Worm (Caenorhabditis elegans): ENCODE data around the gene set-11.
A peak's percentile ranks its signal among the peaks of the same experiment; 100 is the strongest.
"Not testable (repeated sequence)": the region's sequence is repeated elsewhere in the genome, so short reads cannot be mapped to it uniquely, and the experiment has no call there.

The set-11 gene

ce11 chrII:2695079-2695478 lies 2.7 kb upstream of the set-11 start:
- no peak for TF ChIP-seq ttx-3 (tag; optimal IDR thresholded peaks at IDR 0.05)
- TF ChIP-seq unc-3 (GFP tag; conservative IDR thresholded peaks at IDR 0.05) = no peak
- no peak for TF ChIP-seq unc-3 (tag; optimal IDR thresholded peaks at IDR 0.05)
- TF ChIP-seq hlh-15 (tag; optimal IDR thresholded peaks at IDR 0.05) = no peak
- TF ChIP-seq unc-42 (tag; optimal IDR thresholded peaks at IDR 0.05) = peak; percentile 46

ce11 chrII:2690080-2690479 lies 2.3 kb downstream of the set-11 start, which contains the start of gene nspf-3:
Gene nspf-3 (minus strand): TSS chrII:2690180.
- no peak for TF ChIP-seq pros-1 (tag; optimal IDR thresholded peaks at IDR 0.05)
- no peak for TF ChIP-seq ceh-45 (GFP tag; IDR thresholded peaks at IDR 0.05)
- no peak for TF ChIP-seq sdc-2 (tag; optimal IDR thresholded peaks at IDR 0.05)
- no peak for TF ChIP-seq F13H6.1 (tag; optimal IDR thresholded peaks at IDR 0.05)
- TF ChIP-seq K09A11.1 (tag; optimal IDR thresholded peaks at IDR 0.05; ENCODE audit: insufficient read depth) = no peak
- TF ChIP-seq ceh-2 (tag; optimal IDR thresholded peaks at IDR 0.05) = no peak
- no peak for TF ChIP-seq tbx-2 (tag; optimal IDR thresholded peaks at IDR 0.05)
- no peak for TF ChIP-seq elt-2 (tag; optimal IDR thresholded peaks at IDR 0.05)
- TF ChIP-seq ceh-34 (tag; optimal IDR thresholded peaks at IDR 0.05) = no peak
- no peak for TF ChIP-seq nfya-1 (tag; optimal IDR thresholded peaks at IDR 0.05)
- TF ChIP-seq hlh-13 (GFP tag; optimal IDR thresholded peaks at IDR 0.05) = no peak
- TF ChIP-seq ceh-24 (tag; optimal IDR thresholded peaks at IDR 0.05) = no peak
- no peak for TF ChIP-seq nhr-232 (tag; optimal IDR thresholded peaks at IDR 0.05)
- no peak for TF ChIP-seq dmd-4 (tag; optimal IDR thresholded peaks at IDR 0.05; ENCODE audit: borderline replicate concordance)
- TF ChIP-seq C08G9.2 (tag; optimal IDR thresholded peaks at IDR 0.05) = no peak
- no peak for TF ChIP-seq mec-3 (tag; optimal IDR thresholded peaks at IDR 0.05; ENCODE audit: borderline replicate concordance)
- TF ChIP-seq pat-9 (tag; optimal IDR thresholded peaks at IDR 0.05) = no peak
- TF ChIP-seq ceh-22 (tag; optimal IDR thresholded peaks at IDR 0.05) = no peak
- no peak for TF ChIP-seq ref-2 (tag; optimal IDR thresholded peaks at IDR 0.05)

DNA sequence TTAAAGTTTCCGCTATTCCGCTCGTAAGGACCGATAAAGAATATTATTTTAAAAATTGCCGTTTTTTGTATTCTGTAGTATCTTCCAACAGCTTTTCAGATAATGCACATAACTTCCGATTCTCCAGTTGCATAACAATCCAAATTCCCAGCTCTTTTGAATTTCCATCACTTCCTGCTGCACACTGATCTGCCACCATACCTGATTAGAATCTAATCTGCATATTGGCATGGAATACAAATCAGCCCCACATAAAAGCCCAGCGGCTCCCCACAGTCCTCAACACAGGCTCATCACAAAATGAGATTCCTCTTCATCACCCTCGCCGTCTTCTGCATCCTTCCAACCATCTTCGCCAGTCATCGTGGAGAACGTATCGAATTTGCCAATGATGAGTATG lies 3.8 kb downstream of the set-11 start, which contains the start of gene nspf-2:
TSS of gene nspf-2 (plus strand) at position 301 of the 400 bp plus-strand sequence.
- not testable (repeated sequence) for TF ChIP-seq ceh-48 (tag; optimal IDR thresholded peaks at IDR 0.05); sox-4 (tag; optimal IDR thresholded peaks at IDR 0.05); ceh-6 (GFP tag; optimal IDR thresholded peaks at IDR 0.05)

DNA sequence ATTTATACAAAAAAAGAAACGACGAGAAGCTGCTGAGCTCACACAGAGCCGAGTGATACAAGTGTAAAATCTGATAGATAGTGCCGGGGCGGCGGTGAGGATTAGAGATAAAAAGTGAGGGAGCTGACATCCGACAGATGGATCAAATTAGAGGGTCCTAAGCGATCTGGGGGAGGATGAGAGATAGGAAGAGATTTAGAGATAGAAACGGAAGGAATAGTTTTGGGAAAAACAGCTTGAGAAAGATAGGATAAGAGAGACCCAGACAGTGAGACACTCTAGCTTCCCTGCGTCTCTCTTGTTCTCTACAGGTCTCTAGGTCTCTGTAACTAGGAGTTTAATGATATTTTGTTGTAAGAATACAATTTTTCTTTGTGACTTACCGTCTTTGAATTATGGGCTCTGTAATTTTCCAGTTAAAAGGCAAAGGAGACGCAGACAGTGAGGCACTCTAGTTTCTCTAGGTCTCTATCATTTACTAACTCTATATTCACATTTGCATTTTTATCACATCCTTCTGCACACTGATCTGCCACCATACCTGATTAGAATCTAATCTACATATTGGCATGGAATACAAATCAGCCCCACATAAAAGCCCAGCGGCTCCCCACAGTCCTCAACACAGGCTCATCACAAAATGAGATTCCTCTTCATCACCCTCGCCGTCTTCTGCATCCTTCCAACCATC lies 5.2 kb downstream of the set-11 start, which contains the start of the genes sup-9 and nspf-1:
TSS of gene sup-9 (minus strand) at position 43 of the 691 bp plus-strand sequence.
TSS of gene nspf-1 (plus strand) at position 641 of the 691 bp plus-strand sequence.
- TF ChIP-seq ceh-18 (tag; optimal IDR thresholded peaks at IDR 0.05) (peak; percentile 36), rnt-1 (tag; optimal IDR thresholded peaks at IDR 0.05) (no peak), unc-42 (tag; optimal IDR thresholded peaks at IDR 0.05) (peak; percentile 45), pros-1 (tag; optimal IDR thresholded peaks at IDR 0.05) (no peak), pha-4 (tag; optimal IDR thresholded peaks at IDR 0.05) (no peak), hlh-8 (tag; optimal IDR thresholded peaks at IDR 0.05) (peak; percentile 52), dve-1 (tag; optimal IDR thresholded peaks at IDR 0.05) (no peak), K02D7.2 (tag; optimal IDR thresholded peaks at IDR 0.05) (no peak), unc-55 (GFP tag; optimal IDR thresholded peaks at IDR 0.05) (peak; percentile 35), pax-1 (tag; optimal IDR thresholded peaks at IDR 0.05) (no peak), syd-9 (tag; optimal IDR thresholded peaks at IDR 0.05) (no peak), ceh-31 (tag; optimal IDR thresholded peaks at IDR 0.05) (no peak)
